Fruit fly (Drosophila melanogaster) whole organism, embryonic: ENCODE results near the gene CG32551.

Source experiments
- CG10654 ChIP-seq: fragments of 200-800 bp; sonication (Bioruptor generic); optimal IDR thresholded peaks from 2 replicates; lab custom pipeline; 2016; ENCODE audit warnings: missing biosample characterization, missing genetic modification characterization
- CG12236 ChIP-seq: fragments of 200-800 bp; sonication (Bioruptor generic); optimal IDR thresholded peaks from 2 replicates; lab custom pipeline; 2016; ENCODE audit warnings: missing biosample characterization, missing genetic modification characterization
- CG1233 ChIP-seq: fragments of 200-800 bp; sonication (Bioruptor generic); optimal IDR thresholded peaks from 4 replicates; lab custom pipeline; 2018; ENCODE audit warnings: missing biosample characterization, mild to moderate bottlenecking, missing genetic modification characterization
- CG3726 ChIP-seq: fragments of 200-800 bp; sonication (Bioruptor generic); IDR thresholded peaks from 3 replicates; pipeline ENCODE4, ENCODE4 v1.3.6; 2022; ENCODE audit warnings: missing biosample characterization, missing genetic modification characterization
- CG5180 ChIP-seq: fragments of 200-800 bp; sonication (Bioruptor generic); optimal IDR thresholded peaks from 3 replicates; lab custom pipeline; 2017; ENCODE audit warnings: missing biosample characterization, missing genetic modification characterization, mild to moderate bottlenecking, moderate library complexity, missing genetic modification reagents
- CG7745 ChIP-seq: fragments of 200-800 bp; sonication (Bioruptor generic); optimal IDR thresholded peaks from 2 replicates; lab custom pipeline; 2018; ENCODE audit warnings: missing biosample characterization, mild to moderate bottlenecking, missing genetic modification characterization, moderate library complexity
- Dll ChIP-seq: fragments of 200-800 bp; sonication (Bioruptor generic); IDR thresholded peaks from 4 replicates; pipeline ENCODE4 v1.3.6; 2022; ENCODE audit warnings: missing biosample characterization, missing genetic modification characterization; ENCODE audit not compliant: partially characterized antibody
- Doc3 ChIP-seq: fragments of 200-800 bp; sonication (Bioruptor generic); IDR thresholded peaks from 3 replicates; pipeline ENCODE4 v1.3.6; 2022; ENCODE audit warnings: missing biosample characterization, missing genetic modification characterization; ENCODE audit not compliant: partially characterized antibody
- HLHmδ ChIP-seq: fragments of 200-800 bp; sonication (Bioruptor generic); optimal IDR thresholded peaks from 2 replicates; lab custom pipeline; 2018; ENCODE audit warnings: missing biosample characterization, mild to moderate bottlenecking, missing genetic modification characterization, moderate library complexity
- PHDP ChIP-seq: fragments of 200-800 bp; sonication (Bioruptor generic); optimal IDR thresholded peaks from 3 replicates; lab custom pipeline; 2018; ENCODE audit warnings: missing biosample characterization, mild to moderate bottlenecking, missing genetic modification characterization, moderate library complexity
- dysf ChIP-seq: fragments of 200-800 bp; sonication (Bioruptor generic); IDR thresholded peaks from 3 replicates; pipeline ENCODE4 v1.3.6; 2022; ENCODE audit warnings: missing biosample characterization, missing genetic modification characterization
- fru ChIP-seq: fragments of >200 bp; optimal IDR thresholded peaks from 2 replicates; lab custom pipeline; 2017
- lab ChIP-seq: fragments of 200-800 bp; sonication (Bioruptor generic); optimal IDR thresholded peaks from 3 replicates; lab custom pipeline; 2017; ENCODE audit warnings: missing biosample characterization, missing genetic modification characterization, mild to moderate bottlenecking, moderate library complexity, missing genetic modification reagents
- wdn ChIP-seq: fragments of 200-800 bp; sonication (Bioruptor generic); IDR thresholded peaks from 2 replicates; pipeline ENCODE4 v1.3.6; 2022; ENCODE audit warnings: missing biosample characterization, missing genetic modification characterization

- no peak for TF ChIP-seq CG7745
- TF ChIP-seq dysf, result no peak
- no peak for TF ChIP-seq CG10654 (GFP tag; lab: Kevin White, UChicago)
- no peak for TF ChIP-seq PHDP (tag; lab: Kevin White, UChicago)
- no peak for TF ChIP-seq lab (GFP tag; lab: Kevin White, UChicago)
- TF ChIP-seq CG1233 (GFP tag; lab: Kevin White, UChicago), result no peak
- TF ChIP-seq wdn, result no peak
- no peak for TF ChIP-seq Dll (GFP tag; lab: Robert Waterston, UW)
- no peak for TF ChIP-seq CG3726
- TF ChIP-seq fru (lab: Kevin White, UChicago), result no peak
- no peak for TF ChIP-seq CG12236 (GFP tag; lab: Kevin White, UChicago)
- no peak for TF ChIP-seq CG5180 (GFP tag; lab: Kevin White, UChicago)
- TF ChIP-seq Doc3, result no peak
- no peak for TF ChIP-seq HLHmδ (GFP tag; lab: Kevin White, UChicago)
These were observed 36.1 kb upstream of the CG32551 start for dm6 chrX:18402564-18402963.
